Fruit fly (Drosophila melanogaster) S2 (cell line): ENCODE measurements around the gene Trf4-1.
A peak's percentile ranks its signal among the peaks of the same experiment; 100 is the strongest.

Experiments used
- CG8478 ChIP-seq: fragments of >200 bp; optimal IDR thresholded peaks from 2 replicates; lab custom pipeline; 2018
- CTCF ChIP-seq, 2 experiments: fragments of >200 bp; optimal IDR thresholded peaks; 2 replicates each; lab custom pipeline; 2018

Gene Trf4-1

dm6 chrX:8573744-8574484 is 13.8 kb downstream of the Trf4-1 start, which contains the start of gene CG12065:
CG12065 (plus strand) TSS chrX:8574306.
- peak in 1 of 2 experiments; percentile 8 for TF ChIP-seq CTCF (optimal IDR thresholded peaks at IDR 0.05; lab: Kevin White, UChicago)
- TF ChIP-seq CG8478 (lab: Kevin White, UChicago): no peak

dm6 chrX:8574672-8575350 is 14.7 kb downstream of the Trf4-1 start:
- no peak for TF ChIP-seq CTCF (optimal IDR thresholded peaks at IDR 0.05; lab: Kevin White, UChicago)
- TF ChIP-seq CG8478 (lab: Kevin White, UChicago): no peak

DNA sequence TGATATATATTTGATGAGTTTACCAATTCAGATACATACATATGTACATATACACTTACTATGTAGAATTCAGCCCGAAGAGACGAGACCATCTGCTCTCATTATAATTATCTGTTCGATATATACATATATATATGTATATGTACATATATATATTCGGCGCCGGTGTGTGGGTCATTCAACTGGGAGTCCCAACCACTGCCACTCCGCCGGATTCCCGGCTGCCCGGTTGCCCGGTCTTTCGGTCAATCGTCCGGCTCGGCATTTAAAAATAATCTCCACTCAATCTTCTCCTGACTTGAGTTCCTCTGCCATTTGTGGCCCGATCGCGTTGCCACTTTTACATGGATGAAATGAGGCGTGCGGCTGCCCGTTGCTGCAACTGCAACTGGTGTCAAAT is 16.6 kb downstream of the Trf4-1 start:
- TF ChIP-seq CG8478 (lab: Kevin White, UChicago): no peak
- TF ChIP-seq CTCF (optimal IDR thresholded peaks at IDR 0.05; lab: Kevin White, UChicago): no peak

dm6 chrX:8579097-8579496 is 19.0 kb downstream of the Trf4-1 start:
- TF ChIP-seq CG8478 (lab: Kevin White, UChicago) (no peak), CTCF (optimal IDR thresholded peaks at IDR 0.05; lab: Kevin White, UChicago) (no peak)

DNA sequence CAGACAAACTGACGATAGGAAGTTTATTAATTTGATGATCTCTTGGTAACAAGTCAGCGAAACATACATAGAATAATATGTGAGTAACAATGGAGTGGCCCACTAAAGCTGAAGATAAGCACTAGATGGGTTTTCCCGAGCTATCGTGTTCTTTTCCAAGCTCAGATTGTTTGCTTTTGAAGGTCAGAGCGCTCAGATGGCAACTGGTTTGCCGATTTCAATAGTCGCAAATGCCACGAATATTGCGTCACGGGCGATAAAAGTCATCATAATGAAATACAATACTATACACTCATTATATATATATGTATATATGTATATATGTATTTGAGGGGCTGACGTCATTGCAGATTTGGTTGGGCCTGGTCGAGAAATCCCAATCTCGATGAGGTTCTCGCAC is 19.8 kb downstream of the Trf4-1 start:
- no peak for TF ChIP-seq CG8478 (lab: Kevin White, UChicago)
- no peak for TF ChIP-seq CTCF (optimal IDR thresholded peaks at IDR 0.05; lab: Kevin White, UChicago)

DNA sequence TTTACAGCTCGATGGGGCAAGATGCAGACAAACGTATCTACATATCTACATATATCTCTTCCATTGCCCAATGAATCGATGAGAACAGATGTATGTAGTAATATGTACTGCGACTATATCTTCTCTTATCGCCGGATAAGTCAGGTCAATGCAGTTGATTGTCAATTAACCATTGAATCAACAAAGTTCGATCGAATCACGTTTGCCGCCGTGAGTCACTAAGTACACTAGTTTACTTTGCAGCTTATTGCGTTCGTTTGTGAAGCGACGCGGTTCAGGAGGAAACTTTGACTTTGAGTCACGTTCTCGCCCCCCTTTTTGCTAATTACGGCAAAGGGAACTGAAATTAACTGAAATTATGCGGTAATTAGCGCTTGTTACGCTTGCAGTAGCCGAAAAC is 20.7 kb downstream of the Trf4-1 start:
- TF ChIP-seq CG8478 (lab: Kevin White, UChicago) (no peak), CTCF (optimal IDR thresholded peaks at IDR 0.05; lab: Kevin White, UChicago) (no peak)

DNA sequence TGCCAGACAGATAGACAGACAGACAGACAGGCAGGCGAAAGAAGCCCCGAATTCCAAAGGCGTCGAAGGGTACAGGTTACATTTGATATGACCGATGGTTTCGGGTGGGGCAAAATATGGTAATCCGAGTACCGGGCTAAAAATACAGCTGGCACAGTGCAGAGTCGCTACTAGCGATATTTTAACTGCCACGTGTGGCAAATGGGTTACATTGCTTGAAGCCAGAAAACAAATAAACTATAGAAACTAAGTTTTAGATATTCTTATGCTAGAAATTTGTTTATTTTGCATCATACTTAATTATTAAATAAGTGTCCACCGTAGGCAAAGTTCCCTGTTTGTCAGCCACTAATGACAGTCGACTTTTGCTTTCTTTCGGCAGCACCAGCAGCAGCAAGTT is 23.0 kb downstream of the Trf4-1 start:
- TF ChIP-seq CG8478 (lab: Kevin White, UChicago) (no peak), CTCF (optimal IDR thresholded peaks at IDR 0.05; lab: Kevin White, UChicago) (no peak)

DNA sequence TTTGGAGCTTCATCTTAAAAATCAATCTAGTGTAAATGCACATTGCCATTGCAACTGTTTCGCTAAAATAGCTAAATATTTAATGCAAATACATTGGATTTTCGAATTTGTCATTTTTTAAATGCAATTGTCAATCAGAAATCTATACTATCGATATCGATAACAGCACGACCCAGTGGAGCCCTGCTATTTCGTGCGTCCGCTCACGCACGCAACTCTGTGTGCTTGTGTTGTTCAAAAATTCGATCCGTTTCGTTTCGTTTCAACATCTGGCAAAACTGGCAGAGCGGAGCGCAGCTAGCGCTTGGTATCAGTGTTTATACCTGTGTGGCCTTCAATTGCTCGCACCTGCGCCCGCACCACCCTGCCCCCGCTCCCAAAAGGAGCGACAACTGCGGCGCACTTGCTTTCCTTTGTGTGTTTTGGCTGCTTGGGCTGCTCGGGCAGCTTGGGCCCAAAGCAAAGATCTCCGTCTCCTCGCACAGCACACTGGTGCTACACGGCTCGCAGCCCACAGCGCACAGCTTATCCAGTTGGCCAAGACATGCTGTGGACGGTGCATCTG is 28.6 kb downstream of the Trf4-1 start, which contains the start of gene CG12081:
Gene CG12081 (plus strand): TSS at position 205 of the 565 bp plus-strand sequence.
- no peak for TF ChIP-seq CG8478 (lab: Kevin White, UChicago)
- TF ChIP-seq CTCF (optimal IDR thresholded peaks at IDR 0.05; lab: Kevin White, UChicago): peak; percentile 22 to 26

DNA sequence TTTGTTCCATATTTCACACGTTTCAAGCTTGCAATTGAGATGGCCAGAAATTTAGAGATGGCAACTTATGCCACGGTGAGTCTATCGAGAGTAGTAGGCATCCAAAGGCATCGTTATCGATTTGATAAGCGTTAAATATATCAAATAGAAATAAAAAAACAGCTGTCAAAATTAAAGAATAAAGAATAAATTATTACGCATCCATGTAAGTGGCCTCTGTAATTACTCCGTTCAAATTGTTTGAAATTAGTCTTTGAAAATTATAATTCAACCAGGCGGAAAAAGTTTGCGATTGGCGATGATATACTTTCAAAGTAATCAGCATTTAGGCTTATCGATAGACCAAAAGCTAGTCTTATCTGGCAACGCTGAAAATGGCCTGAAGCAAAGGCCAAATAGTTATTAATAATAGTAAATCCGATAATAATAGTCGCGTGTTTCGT is 31.6 kb downstream of the Trf4-1 start, which contains the start of the genes CG12659 and Crag:
Gene CG12659 (minus strand): TSS at position 45 of the 443 bp plus-strand sequence.
Gene Crag (plus strand): TSS at position 347 of the 443 bp plus-strand sequence.
- TF ChIP-seq CTCF (optimal IDR thresholded peaks at IDR 0.05; lab: Kevin White, UChicago) (no peak), CG8478 (lab: Kevin White, UChicago) (no peak)

DNA sequence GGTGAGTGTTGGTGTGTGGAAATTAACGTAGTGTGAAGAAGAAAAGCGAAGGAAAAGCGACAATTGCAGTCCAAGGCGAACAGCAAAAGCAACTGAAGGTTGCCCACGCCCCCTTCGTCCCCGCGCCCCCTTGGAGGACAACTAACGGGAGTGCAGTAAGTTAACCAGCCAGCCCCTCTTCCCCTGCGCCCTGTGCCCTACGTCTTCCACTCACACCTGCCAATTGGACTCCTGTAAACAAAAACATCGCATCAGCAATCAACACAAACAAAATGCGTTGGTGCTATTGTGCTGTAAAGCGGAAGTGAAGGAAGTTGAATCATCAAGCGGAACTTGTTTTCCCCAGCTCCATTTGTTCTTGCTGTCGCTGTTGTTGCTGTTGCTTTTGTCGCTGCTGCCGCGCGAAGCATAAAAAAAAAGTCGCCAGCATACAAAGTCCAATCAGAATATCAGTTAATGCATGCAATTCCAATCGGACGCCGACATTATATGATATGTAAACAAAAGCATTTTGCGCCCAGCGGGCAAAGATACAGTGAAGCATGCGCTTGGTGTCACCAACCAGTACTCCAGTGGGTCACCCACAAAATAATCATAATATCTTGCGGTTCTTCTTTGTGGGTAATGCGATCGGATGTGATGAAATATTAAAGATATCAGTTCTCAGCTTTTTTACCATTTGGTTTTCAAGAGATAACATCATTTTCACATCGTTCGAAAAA is 32.5 kb downstream of the Trf4-1 start:
- TF ChIP-seq CTCF (optimal IDR thresholded peaks at IDR 0.05; lab: Kevin White, UChicago) (no peak), CG8478 (lab: Kevin White, UChicago) (no peak)

- no peak for TF ChIP-seq CTCF (optimal IDR thresholded peaks at IDR 0.05; lab: Kevin White, UChicago)
- no peak for TF ChIP-seq CG8478 (lab: Kevin White, UChicago)
These were observed 33.0 kb downstream of the Trf4-1 start for dm6 chrX:8593159-8593476.

DNA sequence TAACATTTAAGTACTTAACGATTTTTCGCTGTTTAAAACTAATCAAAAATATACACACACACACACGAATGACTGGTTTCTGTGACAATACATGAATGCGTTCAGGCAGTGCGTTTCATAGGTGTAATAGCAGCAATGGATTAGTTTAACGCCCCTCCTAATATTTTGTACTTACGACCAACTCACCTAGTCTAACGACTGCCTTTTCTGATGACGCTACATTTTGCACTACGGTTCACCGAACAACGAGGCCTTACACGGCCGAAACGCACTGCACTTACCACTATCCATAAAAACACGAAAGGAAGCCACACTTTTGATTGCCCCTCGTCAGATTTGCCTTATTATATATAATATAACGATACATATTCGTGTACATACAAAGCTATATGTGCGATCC is 41.0 kb downstream of the Trf4-1 start:
- no peak for TF ChIP-seq CG8478 (lab: Kevin White, UChicago)
- TF ChIP-seq CTCF (optimal IDR thresholded peaks at IDR 0.05; lab: Kevin White, UChicago): no peak

- TF ChIP-seq CTCF (optimal IDR thresholded peaks at IDR 0.05; lab: Kevin White, UChicago) (peak; percentile 50 to 61), CG8478 (lab: Kevin White, UChicago) (no peak)
These were observed 46.1 kb downstream of the Trf4-1 start, which contains the start of gene Caf1-180 for dm6 chrX:8606206-8606605. Caf1-180 (minus strand) TSS chrX:8606304.

DNA sequence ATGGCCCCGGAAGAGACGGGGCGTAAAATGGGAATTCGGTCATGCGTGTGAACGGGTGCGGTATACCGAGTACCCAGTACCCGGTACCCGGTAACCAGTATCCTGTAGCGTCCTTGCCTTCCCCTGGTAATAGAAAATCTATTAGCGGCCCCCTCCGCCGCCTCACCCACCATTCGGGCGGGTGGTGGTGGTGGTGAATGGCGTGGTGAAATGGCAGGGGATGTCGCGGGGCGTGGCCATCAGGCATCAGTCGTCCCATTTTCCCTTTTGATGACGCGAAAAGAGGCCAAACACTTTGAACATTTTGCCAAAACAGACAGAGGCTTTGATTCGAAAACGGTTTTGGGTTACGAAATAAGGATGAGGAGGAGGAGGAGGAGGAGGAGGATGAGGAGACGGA is 47.8 kb downstream of the Trf4-1 start:
- no peak for TF ChIP-seq CG8478 (lab: Kevin White, UChicago)
- no peak for TF ChIP-seq CTCF (optimal IDR thresholded peaks at IDR 0.05; lab: Kevin White, UChicago)
